Worm (Caenorhabditis elegans): Measurements from ENCODE around the gene F17E9.5.
"Not testable (repeated sequence)": the region's sequence is repeated elsewhere in the genome, so short reads cannot be mapped to it uniquely, and the experiment has no call there.

F17E9.5 gene

DNA sequence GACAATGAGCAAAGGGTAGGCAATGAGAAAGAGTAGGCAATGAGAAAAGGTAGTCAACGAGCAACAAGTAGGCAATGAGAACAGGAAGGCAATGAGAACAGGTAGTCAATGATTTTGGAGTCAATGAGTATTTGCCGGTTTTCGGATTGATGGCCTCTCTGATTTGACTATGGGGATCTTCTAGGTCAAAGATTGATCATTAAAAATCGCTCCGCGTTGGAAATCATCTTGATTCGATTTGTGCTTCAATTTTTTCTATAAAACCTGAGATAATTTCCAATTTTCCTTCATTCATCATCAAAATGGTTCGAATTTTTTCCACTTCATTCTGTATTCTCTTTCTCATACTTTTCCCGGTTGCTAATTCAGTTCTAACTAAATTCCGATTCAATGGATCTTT lies 6.4 kb downstream of the F17E9.5 start, which contains the start of gene F17E9.16:
Gene F17E9.16, plus strand, starts transcription at position 301 of the 400 bp plus-strand sequence.
- not testable (repeated sequence) for TF ChIP-seq nhr-77, aly-2, nhr-23 (tag; optimal IDR thresholded peaks at IDR 0.05)

DNA sequence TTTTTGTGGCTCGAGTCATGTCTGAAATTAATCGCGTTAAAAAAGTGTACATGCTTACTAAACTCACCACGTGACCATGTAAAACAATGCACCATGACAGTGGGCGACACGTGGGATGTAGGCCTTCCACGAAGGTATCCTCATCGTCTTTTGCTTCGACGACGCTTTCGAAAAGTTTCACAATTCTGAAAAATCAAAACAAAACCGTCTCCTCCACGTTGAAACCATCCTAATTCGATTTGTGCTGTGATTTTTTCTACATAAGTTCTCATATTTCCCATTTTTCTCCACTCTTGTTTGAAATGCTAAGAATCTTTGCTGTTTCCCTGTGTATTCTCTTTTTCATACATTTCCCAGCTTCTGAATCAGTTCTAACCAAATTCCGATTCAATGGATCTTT lies 9.0 kb downstream of the F17E9.5 start, which contains the start of gene F17E9.3:
Gene F17E9.3, plus strand, starts transcription at position 301 of the 400 bp plus-strand sequence.
- TF ChIP-seq nhr-6 (tag; optimal IDR thresholded peaks at IDR 0.05) = no peak
- TF ChIP-seq gmeb-1 (tag; optimal IDR thresholded peaks at IDR 0.05) = no peak
- TF ChIP-seq lin-13 (GFP tag; optimal IDR thresholded peaks at IDR 0.05) = no peak
- TF ChIP-seq mab-5 (tag; optimal IDR thresholded peaks at IDR 0.05) = no peak
- no peak for TF ChIP-seq sma-3 (GFP tag; optimal IDR thresholded peaks at IDR 0.05)
- TF ChIP-seq R02D3.7 (tag; optimal IDR thresholded peaks at IDR 0.05) = no peak
- no peak for TF ChIP-seq lin-11 (tag; optimal IDR thresholded peaks at IDR 0.05)
- TF ChIP-seq nhr-129 (tag; optimal IDR thresholded peaks at IDR 0.05) = no peak
- no peak for TF ChIP-seq F13H6.1 (tag; optimal IDR thresholded peaks at IDR 0.05)
- TF ChIP-seq ceh-16 (tag; optimal IDR thresholded peaks at IDR 0.05) = no peak
- no peak for TF ChIP-seq mdl-1 (tag; optimal IDR thresholded peaks at IDR 0.05)
- no peak for TF ChIP-seq nhr-10 (tag; optimal IDR thresholded peaks at IDR 0.05)
- no peak for TF ChIP-seq blmp-1 (tag; optimal IDR thresholded peaks at IDR 0.05; ENCODE audit: insufficient read depth)
- TF ChIP-seq ztf-11 (tag; optimal IDR thresholded peaks at IDR 0.05) = no peak
- TF ChIP-seq C34F6.9 (tag; optimal IDR thresholded peaks at IDR 0.05) = no peak
- TF ChIP-seq nhr-12 (tag; optimal IDR thresholded peaks at IDR 0.05) = no peak
- TF ChIP-seq mbf-1 (tag; optimal IDR thresholded peaks at IDR 0.05) = no peak

DNA sequence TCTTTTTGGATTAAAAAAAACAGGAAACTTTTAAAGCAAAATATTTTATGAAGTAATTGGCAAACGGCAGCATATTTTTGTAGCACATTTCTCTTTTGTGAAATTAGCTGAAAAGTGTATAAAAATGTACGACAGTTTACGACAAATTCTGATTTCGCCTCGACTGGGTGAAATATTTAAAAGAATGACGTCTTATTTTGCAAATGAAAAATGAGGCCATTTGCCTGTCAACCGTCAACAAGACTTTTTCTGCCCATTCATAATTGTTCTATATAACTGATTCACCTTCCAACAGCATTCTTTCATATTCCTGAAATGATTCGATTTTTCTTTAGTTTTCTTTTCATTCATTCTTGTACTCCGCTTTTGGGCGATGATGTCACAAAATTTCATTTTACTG lies 10.0 kb downstream of the F17E9.5 start, which contains the start of the genes F17E9.2 and col-116:
Gene F17E9.2, plus strand, starts transcription at position 301 of the 400 bp plus-strand sequence.
Gene col-116, plus strand, starts transcription at position 315 of the 400 bp plus-strand sequence.
- TF ChIP-seq egl-27 (tag; optimal IDR thresholded peaks at IDR 0.05) = no peak
- TF ChIP-seq unc-39 (tag; optimal IDR thresholded peaks at IDR 0.05) = no peak
- no peak for TF ChIP-seq F13H6.1 (tag; optimal IDR thresholded peaks at IDR 0.05)
- no peak for TF ChIP-seq skn-1 (tag; optimal IDR thresholded peaks at IDR 0.05)
- TF ChIP-seq nhr-21 (tag; optimal IDR thresholded peaks at IDR 0.05) = no peak
- TF ChIP-seq lsy-2 (tag; optimal IDR thresholded peaks at IDR 0.05) = no peak
- TF ChIP-seq ceh-82 (tag; optimal IDR thresholded peaks at IDR 0.05) = no peak
- no peak for TF ChIP-seq Y55F3AM.14 (GFP tag; optimal IDR thresholded peaks at IDR 0.05)
- no peak for TF ChIP-seq mbf-1 (tag; optimal IDR thresholded peaks at IDR 0.05)
- TF ChIP-seq peb-1 (tag; optimal IDR thresholded peaks at IDR 0.05) = no peak
- no peak for TF ChIP-seq ztf-11 (tag; optimal IDR thresholded peaks at IDR 0.05)
- TF ChIP-seq nhr-77 (tag; optimal IDR thresholded peaks at IDR 0.05) = no peak
- TF ChIP-seq sma-9 (GFP tag; optimal IDR thresholded peaks at IDR 0.05) = no peak
- TF ChIP-seq sma-9 (tag; optimal IDR thresholded peaks at IDR 0.05) = no peak
- TF ChIP-seq snpc-4 (tag; optimal IDR thresholded peaks at IDR 0.05) = no peak
- TF ChIP-seq unc-62 (GFP tag; optimal IDR thresholded peaks at IDR 0.05) = no peak
- no peak for TF ChIP-seq elt-3 (tag; optimal IDR thresholded peaks at IDR 0.05)
- TF ChIP-seq nhr-6 (tag; optimal IDR thresholded peaks at IDR 0.05) = no peak

DNA sequence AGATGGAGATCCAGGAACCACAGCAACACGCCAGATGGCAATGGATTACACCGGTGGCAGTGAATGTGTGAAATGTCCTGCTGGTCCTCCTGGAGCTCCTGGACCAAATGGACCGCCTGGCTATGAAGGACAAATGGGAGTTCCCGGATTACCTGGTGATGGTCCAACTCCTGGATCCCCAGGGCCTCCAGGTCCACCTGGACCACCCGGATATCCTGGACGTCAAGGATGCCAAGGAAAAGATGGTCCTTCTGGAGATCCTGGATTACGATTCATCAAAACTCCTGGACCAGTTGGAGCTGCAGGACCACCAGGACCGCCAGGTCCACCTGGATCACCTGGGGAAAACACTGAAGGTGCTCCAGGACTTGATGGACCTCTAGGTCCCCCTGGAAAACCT lies 11.7 kb downstream of the F17E9.5 start:
- TF ChIP-seq egl-27 (tag; optimal IDR thresholded peaks at IDR 0.05) = no peak
- no peak for TF ChIP-seq snpc-4 (tag; optimal IDR thresholded peaks at IDR 0.05)
- TF ChIP-seq C34F6.9 (tag; optimal IDR thresholded peaks at IDR 0.05) = no peak
- no peak for TF ChIP-seq ztf-4 (tag; optimal IDR thresholded peaks at IDR 0.05)
- no peak for TF ChIP-seq sma-3 (GFP tag; optimal IDR thresholded peaks at IDR 0.05)
- TF ChIP-seq ztf-11 (tag; optimal IDR thresholded peaks at IDR 0.05) = no peak
- no peak for TF ChIP-seq Y55F3AM.14 (GFP tag; optimal IDR thresholded peaks at IDR 0.05)
- TF ChIP-seq nhr-6 (tag; optimal IDR thresholded peaks at IDR 0.05) = no peak
- no peak for TF ChIP-seq crh-2 (tag; optimal IDR thresholded peaks at IDR 0.05)

DNA sequence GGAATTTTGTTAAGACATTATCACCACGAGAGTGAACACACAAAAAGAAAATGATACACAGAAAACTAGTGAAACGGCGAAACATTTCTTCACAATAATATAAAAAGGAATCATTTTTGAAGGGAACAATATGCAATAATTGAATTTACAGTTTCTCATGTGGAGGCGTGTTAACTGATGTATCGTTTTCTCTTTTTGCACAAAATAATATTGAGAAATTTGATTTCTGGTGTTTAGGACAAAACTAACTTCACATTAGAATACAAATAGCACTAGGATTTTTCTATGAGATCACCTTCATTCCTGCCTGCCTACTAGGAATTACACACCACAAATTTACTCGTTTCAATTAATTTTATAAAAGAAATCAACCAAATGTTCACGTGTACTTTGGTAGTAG lies 12.9 kb downstream of the F17E9.5 start, which contains the start of gene D2096.13:
Gene D2096.13, minus strand, starts transcription at position 101 of the 400 bp plus-strand sequence.
- TF ChIP-seq mbf-1 (tag; optimal IDR thresholded peaks at IDR 0.05) = no peak
- no peak for TF ChIP-seq egl-27 (tag; optimal IDR thresholded peaks at IDR 0.05)
- TF ChIP-seq lin-13 (GFP tag; optimal IDR thresholded peaks at IDR 0.05) = no peak
